Worm (Caenorhabditis elegans) whole organism, L4 larva: ENCODE measurements around the gene srv-2.

Experiments used
- aly-2 ChIP-seq: sonication (generic microtip); optimal IDR thresholded peaks from 2 replicates; lab custom pipeline; 2018; ENCODE audit warnings: missing biosample characterization, missing genetic modification characterization
- cey-2 ChIP-seq: sonication (generic microtip); optimal IDR thresholded peaks from 3 replicates; lab custom pipeline; 2017; ENCODE audit warnings: missing genetic modification characterization, mild to moderate bottlenecking, missing compliant biosample characterization, antibody characterized with exemption, borderline replicate concordance; ENCODE audit not compliant: insufficient read depth
- dpl-1 ChIP-seq: fragments of 150-350 bp; optimal IDR thresholded peaks from 2 replicates; lab custom pipeline; 2014; ENCODE audit warnings: missing biosample characterization, missing genetic modification reagents, missing genetic modification characterization
- egl-27 ChIP-seq: sonication (generic microtip); optimal IDR thresholded peaks from 3 replicates; lab custom pipeline; 2017; ENCODE audit warnings: missing biosample characterization, missing genetic modification reagents, missing genetic modification characterization
- fos-1 ChIP-seq: fragments of 150-350 bp; optimal IDR thresholded peaks from 2 replicates; lab custom pipeline; 2014; ENCODE audit warnings: missing biosample characterization, missing genetic modification characterization
- hlh-30 ChIP-seq: sonication (generic microtip); optimal IDR thresholded peaks from 2 replicates; lab custom pipeline; 2017; ENCODE audit warnings: antibody characterized with exemption, mild to moderate bottlenecking, missing genetic modification characterization, missing compliant biosample characterization; ENCODE audit not compliant: insufficient read depth
- jun-1 ChIP-seq: fragments of 150-350 bp; optimal IDR thresholded peaks from 2 replicates; lab custom pipeline; 2014; ENCODE audit warnings: missing biosample characterization, missing genetic modification reagents, missing genetic modification characterization
- lin-13 ChIP-seq: fragments of 150-350 bp; optimal IDR thresholded peaks from 2 replicates; lab custom pipeline; 2014; ENCODE audit warnings: missing biosample characterization, missing genetic modification reagents, missing genetic modification characterization
- nhr-48 ChIP-seq: sonication (generic microtip); optimal IDR thresholded peaks from 2 replicates; lab custom pipeline; 2016; ENCODE audit warnings: mild to moderate bottlenecking, missing genetic modification characterization, missing compliant biosample characterization
- spr-1 ChIP-seq: sonication (generic microtip); optimal IDR thresholded peaks from 2 replicates; lab custom pipeline; 2016; ENCODE audit warnings: mild to moderate bottlenecking, missing genetic modification characterization, missing compliant biosample characterization
- zag-1 ChIP-seq: fragments of 150-350 bp; optimal IDR thresholded peaks from 2 replicates; lab custom pipeline; 2014; ENCODE audit warnings: missing biosample characterization, missing genetic modification characterization

DNA sequence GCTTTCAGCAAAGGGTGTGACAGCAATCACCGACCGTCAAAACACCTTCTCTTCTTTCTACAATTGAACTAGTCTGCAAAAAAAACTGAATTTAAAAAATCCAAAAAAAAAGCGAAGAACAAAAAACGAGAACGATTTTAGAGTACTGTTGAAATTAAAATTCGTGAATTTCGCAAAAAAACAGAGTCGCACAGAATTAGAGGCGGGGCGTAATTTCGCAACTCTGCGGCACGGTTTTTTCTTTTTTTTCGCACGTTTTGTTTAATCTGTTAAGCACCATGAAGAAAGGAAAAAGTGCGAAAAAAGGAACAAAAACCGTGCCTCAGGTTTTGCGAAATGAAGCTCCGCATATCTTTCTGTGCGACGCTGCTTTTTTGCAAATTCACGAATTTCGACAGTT lies 47.1 kb downstream of the srv-2 start, which contains the start of gene mnk-1:
- TF ChIP-seq dpl-1 (no peak), lin-13 (GFP tag; lab: Kevin White, UChicago) (no peak), nhr-48 (no peak), cey-2 (tag; lab: Kevin White, UChicago) (no peak), spr-1 (tag; lab: Kevin White, UChicago) (no peak), egl-27 (no peak), zag-1 (no peak), jun-1 (no peak), aly-2 (no peak), fos-1 (tag; lab: Kevin White, UChicago) (no peak), hlh-30 (tag; lab: Kevin White, UChicago) (no peak)
